Fruit fly (Drosophila melanogaster): ENCODE results near the gene unk.
A peak's percentile ranks its signal among the peaks of the same experiment; 100 is the strongest.

The unk gene

dm6 chr3R:23189958-23190900 lies 32.6 kb upstream of the unk start:
- TF ChIP-seq brk (GFP tag; optimal IDR thresholded peaks at IDR 0.05) = peak; percentile 63
- no peak for TF ChIP-seq jim (GFP tag; optimal IDR thresholded peaks at IDR 0.05)
- no peak for TF ChIP-seq Hr78 (GFP tag; optimal IDR thresholded peaks at IDR 0.05)
- TF ChIP-seq CrebA (GFP tag; optimal IDR thresholded peaks at IDR 0.05; ENCODE audit: borderline replicate concordance) = no peak
- TF ChIP-seq pan (optimal IDR thresholded peaks at IDR 0.05) = no peak
- peak; percentile 50 for TF ChIP-seq Dif (GFP tag; optimal IDR thresholded peaks at IDR 0.05; ENCODE audit: partially characterized antibody)
- TF ChIP-seq br (GFP tag; optimal IDR thresholded peaks at IDR 0.05) = peak; percentile 93
- TF ChIP-seq sv (GFP tag; optimal IDR thresholded peaks at IDR 0.05) = peak; percentile 44
- TF ChIP-seq GATAd (GFP tag; optimal IDR thresholded peaks at IDR 0.05) = no peak
- TF ChIP-seq Mio (GFP tag; optimal IDR thresholded peaks at IDR 0.05) = peak; percentile 7
- TF ChIP-seq woc (GFP tag; optimal IDR thresholded peaks at IDR 0.05) = peak; percentile 77
- TF ChIP-seq fru (GFP tag; optimal IDR thresholded peaks at IDR 0.05) = peak; percentile 91
- no peak for TF ChIP-seq Myc (optimal IDR thresholded peaks at IDR 0.05)
- no peak for TF ChIP-seq N (GFP tag; optimal IDR thresholded peaks at IDR 0.05)
- no peak for TF ChIP-seq Dfd (GFP tag; optimal IDR thresholded peaks at IDR 0.05)
- TF ChIP-seq sage (GFP tag; optimal IDR thresholded peaks at IDR 0.05) = peak; percentile 81
- TF ChIP-seq Jra (GFP tag; optimal IDR thresholded peaks at IDR 0.05) = peak; percentile 56
- TF ChIP-seq HLH106 (tag; optimal IDR thresholded peaks at IDR 0.05) = peak; percentile 88
- no peak for TF ChIP-seq Abd-B (GFP tag; optimal IDR thresholded peaks at IDR 0.05)
- peak; percentile 55 for TF ChIP-seq dsf (GFP tag; optimal IDR thresholded peaks at IDR 0.05; ENCODE audit: borderline replicate concordance)
- TF ChIP-seq Vsx2 (GFP tag; optimal IDR thresholded peaks at IDR 0.05; ENCODE audit: partially characterized antibody) = peak; percentile 29
- TF ChIP-seq tai (GFP tag; optimal IDR thresholded peaks at IDR 0.05) = peak; percentile 85
- TF ChIP-seq usp (GFP tag; optimal IDR thresholded peaks at IDR 0.05) = no peak
- peak; percentile 67 for TF ChIP-seq dmrt93B (GFP tag; optimal IDR thresholded peaks at IDR 0.05)
- peak; percentile 93 for TF ChIP-seq h (GFP tag; optimal IDR thresholded peaks at IDR 0.05)
- peak; percentile 5 for TF ChIP-seq Hr83 (GFP tag; optimal IDR thresholded peaks at IDR 0.05; ENCODE audit: poor library complexity, severe bottlenecking)
- peak; percentile 92 for TF ChIP-seq rgr (GFP tag; optimal IDR thresholded peaks at IDR 0.05)
- peak; percentile 79 for TF ChIP-seq psq (GFP tag; optimal IDR thresholded peaks at IDR 0.05)
- peak; percentile 87 for TF ChIP-seq Hnf4 (GFP tag; optimal IDR thresholded peaks at IDR 0.05)
- peak; percentile 86 for TF ChIP-seq Sp1 (GFP tag; optimal IDR thresholded peaks at IDR 0.05)
- TF ChIP-seq CG9705 (GFP tag; optimal IDR thresholded peaks at IDR 0.05) = peak; percentile 72
- TF ChIP-seq CG32264 (GFP tag; optimal IDR thresholded peaks at IDR 0.05) = peak; percentile 84
- peak in 1 of 2 experiments; percentile 30 for TF ChIP-seq dl (GFP tag; optimal IDR thresholded peaks at IDR 0.05; ENCODE audit: insufficient read depth in 1 of 2, partially characterized antibody in 2 of 2)
- peak; percentile 79 for TF ChIP-seq Rel (GFP tag; optimal IDR thresholded peaks at IDR 0.05)
- TF ChIP-seq Rel (tag; optimal IDR thresholded peaks at IDR 0.05) = peak; percentile 46
- peak; percentile 91 for TF ChIP-seq ey (GFP tag; optimal IDR thresholded peaks at IDR 0.05)
- TF ChIP-seq OdsH (GFP tag; optimal IDR thresholded peaks at IDR 0.05) = peak; percentile 87
- no peak for TF ChIP-seq lola (GFP tag; optimal IDR thresholded peaks at IDR 0.05)
- TF ChIP-seq foxo (GFP tag; optimal IDR thresholded peaks at IDR 0.05) = peak; percentile 66 to 92
